Worm (Caenorhabditis elegans): ENCODE measurements around the gene pax-2.
A peak's percentile ranks its signal among the peaks of the same experiment; 100 is the strongest.

Gene pax-2

DNA sequence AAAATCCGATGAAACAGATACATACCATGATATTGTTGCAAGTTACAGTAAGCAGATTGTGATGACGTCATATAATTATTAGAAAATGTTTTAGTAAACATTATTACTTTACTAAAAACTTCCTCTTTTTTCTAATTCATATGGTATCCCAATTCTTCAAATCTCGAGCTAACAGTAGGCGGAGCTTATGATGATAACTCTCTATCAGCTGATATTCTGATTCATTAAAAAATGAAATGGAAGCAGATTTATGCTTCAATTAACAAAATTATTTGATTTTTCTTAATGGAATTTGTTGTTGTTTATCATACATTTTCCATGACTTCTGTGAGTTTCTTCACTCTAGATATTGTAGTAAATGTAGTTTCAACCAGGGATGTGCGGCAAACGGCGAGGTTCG lies at the start of gene pax-2:
Gene pax-2 (minus strand): TSS at position 101 of the 400 bp plus-strand sequence.
- TF ChIP-seq spr-1 (tag; optimal IDR thresholded peaks at IDR 0.05) (no peak), zip-11 (GFP tag; IDR thresholded peaks at IDR 0.05) (no peak), mes-2 (tag; optimal IDR thresholded peaks at IDR 0.05; ENCODE audit: poor library complexity, severe bottlenecking) (no peak), vab-7 (GFP tag; IDR thresholded peaks at IDR 0.05) (no peak), nhr-42 (GFP tag; IDR thresholded peaks at IDR 0.05) (no peak), attf-4 (tag; optimal IDR thresholded peaks at IDR 0.05) (no peak), mep-1 (tag; optimal IDR thresholded peaks at IDR 0.05) (no peak), hif-1 (tag; optimal IDR thresholded peaks at IDR 0.05) (no peak), lin-1 (GFP tag; IDR thresholded peaks at IDR 0.05) (no peak), lim-7 (GFP tag; IDR thresholded peaks at IDR 0.05) (no peak), ctbp-1 (GFP tag; IDR thresholded peaks at IDR 0.05) (no peak), snpc-1.2 (GFP tag; IDR thresholded peaks at IDR 0.05) (no peak)

DNA sequence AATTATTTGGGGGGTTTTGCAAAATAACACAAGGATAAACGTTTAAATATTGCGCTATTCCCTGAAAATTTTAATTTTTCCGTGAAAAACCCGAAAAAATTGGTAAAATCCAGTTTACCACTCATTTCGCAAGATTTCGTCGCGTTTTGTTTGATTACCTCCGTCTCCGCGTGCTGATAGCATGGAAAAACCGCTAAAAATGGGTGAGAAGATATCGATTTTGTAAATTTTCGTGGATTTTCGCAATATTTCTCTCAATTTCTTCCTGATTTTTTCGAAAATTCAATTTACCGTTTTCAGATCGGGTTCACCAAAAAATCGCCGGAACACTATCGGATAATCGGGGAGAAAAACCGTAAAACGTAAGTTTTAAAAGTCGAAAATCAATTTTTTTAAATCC lies 43.6 kb upstream of the pax-2 start, which contains the start of gene ama-1:
Gene ama-1 (plus strand): TSS at position 301 of the 400 bp plus-strand sequence.
- no peak for TF ChIP-seq lin-13 (GFP tag; optimal IDR thresholded peaks at IDR 0.05)
- no peak for TF ChIP-seq snpc-1.2 (GFP tag; IDR thresholded peaks at IDR 0.05)
- no peak for TF ChIP-seq ceh-20 (GFP tag; IDR thresholded peaks at IDR 0.05)
- no peak for TF ChIP-seq F10B5.3 (tag; optimal IDR thresholded peaks at IDR 0.05)
- no peak for TF ChIP-seq unc-62 (GFP tag; optimal IDR thresholded peaks at IDR 0.05 in 1 of 2)
- no peak for TF ChIP-seq unc-62 (tag; optimal IDR thresholded peaks at IDR 0.05)
- TF ChIP-seq duxl-1 (tag; optimal IDR thresholded peaks at IDR 0.05; ENCODE audit: poor library complexity), result no peak
- no peak for TF ChIP-seq unc-39 (tag; optimal IDR thresholded peaks at IDR 0.05)
- no peak for TF ChIP-seq Y75B8A.6 (GFP tag; IDR thresholded peaks at IDR 0.05)
- TF ChIP-seq skn-1 (tag; optimal IDR thresholded peaks at IDR 0.05), result no peak
- no peak for TF ChIP-seq mdl-1 (tag; optimal IDR thresholded peaks at IDR 0.05)
- no peak for TF ChIP-seq ceh-44 (GFP tag; IDR thresholded peaks at IDR 0.05)
- TF ChIP-seq lim-7 (GFP tag; IDR thresholded peaks at IDR 0.05), result no peak
- no peak for TF ChIP-seq madf-5 (GFP tag; IDR thresholded peaks at IDR 0.05)
- TF ChIP-seq F26F4.8 (GFP tag; conservative IDR thresholded peaks at IDR 0.05), result no peak

DNA sequence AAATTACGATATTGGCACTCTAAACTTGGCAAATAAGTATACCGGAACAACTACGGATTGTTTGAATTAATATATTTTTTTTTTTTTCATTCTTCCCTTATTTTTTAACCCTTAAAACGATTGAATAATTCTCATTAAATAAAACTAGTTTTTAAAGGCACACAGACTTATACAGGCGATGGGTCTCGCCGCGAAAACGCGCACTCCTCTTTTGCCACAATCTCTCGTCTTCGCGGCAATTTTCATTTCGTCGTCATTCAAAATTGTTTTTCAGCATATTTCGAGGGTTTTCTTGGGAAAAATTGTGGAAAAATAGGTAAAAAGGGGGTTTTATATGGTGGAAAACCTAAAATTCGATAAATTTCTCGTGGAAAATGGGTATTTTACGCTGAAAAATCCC lies 43.2 kb upstream of the pax-2 start:
- TF ChIP-seq rbr-2 (tag; optimal IDR thresholded peaks at IDR 0.05) (peak; percentile 42), hlh-30 (tag; optimal IDR thresholded peaks at IDR 0.05; ENCODE audit: insufficient read depth) (no peak), madf-9 (GFP tag; conservative IDR thresholded peaks at IDR 0.05) (no peak), duxl-1 (tag; optimal IDR thresholded peaks at IDR 0.05; ENCODE audit: poor library complexity) (peak; percentile 15), tag-97 (GFP tag; IDR thresholded peaks at IDR 0.05) (no peak), lin-38 (GFP tag; IDR thresholded peaks at IDR 0.05) (peak; percentile 55), nhr-76 (tag; optimal IDR thresholded peaks at IDR 0.05) (no peak), skn-1 (tag; optimal IDR thresholded peaks at IDR 0.05) (no peak), lsy-2 (tag; optimal IDR thresholded peaks at IDR 0.05) (peak in 1 of 2 experiments; percentile 80), nhr-11 (tag; optimal IDR thresholded peaks at IDR 0.05) (no peak), sdz-12 (GFP tag; optimal IDR thresholded peaks at IDR 0.05) (no peak), nhr-111 (GFP tag; optimal IDR thresholded peaks at IDR 0.05) (no peak), aha-1 (tag) (peak; percentile 71), egl-27 (tag; optimal IDR thresholded peaks at IDR 0.05) (no peak), F37D6.2 (tag; optimal IDR thresholded peaks at IDR 0.05) (no peak), daf-16 (GFP tag; optimal IDR thresholded peaks at IDR 0.05) (no peak), daf-16 (tag; optimal IDR thresholded peaks at IDR 0.05) (peak; percentile 0), dpl-1 (GFP tag; optimal IDR thresholded peaks at IDR 0.05) (peak; percentile 74), mes-2 (tag; optimal IDR thresholded peaks at IDR 0.05; ENCODE audit: poor library complexity, severe bottlenecking) (peak; percentile 74), dve-1 (tag; optimal IDR thresholded peaks at IDR 0.05; ENCODE audit: insufficient read depth) (peak; percentile 32), jun-1 (tag; optimal IDR thresholded peaks at IDR 0.05) (no peak), mep-1 (tag; optimal IDR thresholded peaks at IDR 0.05) (peak; percentile 11), daf-8 (GFP tag; IDR thresholded peaks at IDR 0.05) (no peak)

Measured in whole organism, L4 larva.